Fruit fly (Drosophila melanogaster): ENCODE measurements around the gene m.

The m gene

dm6 chrX:11806867-11807747, 53.0 kb downstream of the m start, which contains the start of gene Hsc70-3 (continued):
- no peak for TF ChIP-seq Ravus (GFP tag; IDR thresholded peaks at IDR 0.05)
- TF ChIP-seq tna (GFP tag; IDR thresholded peaks at IDR 0.05; ENCODE audit: partially characterized antibody), result no peak; the same call in 1 of the 2 replicates
- no peak for TF ChIP-seq CG3847 (GFP tag; IDR thresholded peaks at IDR 0.05)
- TF ChIP-seq Atf6 (GFP tag; IDR thresholded peaks at IDR 0.05), result no peak
- TF ChIP-seq emc (GFP tag; optimal IDR thresholded peaks at IDR 0.05), result no peak
- peak in 1 of 2 experiments; percentile 70 for TF ChIP-seq bsh (GFP tag; optimal IDR thresholded peaks at IDR 0.05)
- peak; percentile 8 for TF ChIP-seq corto (GFP tag; optimal IDR thresholded peaks at IDR 0.05)
- TF ChIP-seq br (optimal IDR thresholded peaks at IDR 0.05), result no peak
- TF ChIP-seq CG6272 (GFP tag; IDR thresholded peaks at IDR 0.05), result no peak
- no peak for TF ChIP-seq tin (GFP tag; optimal IDR thresholded peaks at IDR 0.05)
- peak; percentile 11 for TF ChIP-seq sqz (GFP tag; optimal IDR thresholded peaks at IDR 0.05)
- TF ChIP-seq HLH3B (GFP tag; IDR thresholded peaks at IDR 0.05), result peak; percentile 43; the same call in 1 of the 2 replicates
- no peak for TF ChIP-seq CG12744 (GFP tag; optimal IDR thresholded peaks at IDR 0.05)
- no peak for TF ChIP-seq sisA (GFP tag; IDR thresholded peaks at IDR 0.05)
- TF ChIP-seq Awh (GFP tag; IDR thresholded peaks at IDR 0.05), result peak; percentile 79
- TF ChIP-seq CG13287 (GFP tag; IDR thresholded peaks at IDR 0.05; ENCODE audit: partially characterized antibody), result peak; percentile 85
- no peak for TF ChIP-seq ap (GFP tag; IDR thresholded peaks at IDR 0.05)
- no peak for TF ChIP-seq sima (GFP tag; optimal IDR thresholded peaks at IDR 0.05)
- peak; percentile 7 for TF ChIP-seq Mes4 (GFP tag; optimal IDR thresholded peaks at IDR 0.05)
- TF ChIP-seq CG17328 (GFP tag; IDR thresholded peaks at IDR 0.05), result peak; percentile 58
- TF ChIP-seq ara (GFP tag; IDR thresholded peaks at IDR 0.05), result peak; percentile 58; the same call in 1 of the 2 replicates
- TF ChIP-seq CG17568 (GFP tag; optimal IDR thresholded peaks at IDR 0.05), result peak; percentile 77
- peak; percentile 37 for TF ChIP-seq YL-1 (GFP tag; optimal IDR thresholded peaks at IDR 0.05)
- TF ChIP-seq CG30403 (GFP tag; optimal IDR thresholded peaks at IDR 0.05), result no peak
- no peak for TF ChIP-seq CG2120 (GFP tag; optimal IDR thresholded peaks at IDR 0.05)
- TF ChIP-seq Hr51 (GFP tag; optimal IDR thresholded peaks at IDR 0.05), result peak in 1 of 2 experiments; percentile 55
- no peak for TF ChIP-seq Dip2 (GFP tag; IDR thresholded peaks at IDR 0.05)
- TF ChIP-seq sd (tag; optimal IDR thresholded peaks at IDR 0.05), result peak; percentile 58
- no peak for TF ChIP-seq Ets65A (GFP tag)
- TF ChIP-seq CG7372 (GFP tag; IDR thresholded peaks at IDR 0.05), result no peak
- TF ChIP-seq CG18599 (GFP tag; optimal IDR thresholded peaks at IDR 0.05), result peak; percentile 4
- no peak for TF ChIP-seq sc (optimal IDR thresholded peaks at IDR 0.05)
- peak; percentile 41 for TF ChIP-seq sc (GFP tag; optimal IDR thresholded peaks at IDR 0.05)
- TF ChIP-seq Doc3 (GFP tag; IDR thresholded peaks at IDR 0.05; ENCODE audit: partially characterized antibody), result peak; percentile 78; the same call in 2 of the 3 replicates
- TF ChIP-seq nmo (GFP tag; optimal IDR thresholded peaks at IDR 0.05), result peak; percentile 53
- peak; percentile 12 for TF ChIP-seq CG11723 (GFP tag; optimal IDR thresholded peaks at IDR 0.05)
- TF ChIP-seq abd-A (tag; optimal IDR thresholded peaks at IDR 0.05), result peak; percentile 68
- peak; percentile 46 for TF ChIP-seq CG31365 (tag; optimal IDR thresholded peaks at IDR 0.05)
- peak; percentile 9 for TF ChIP-seq Hand (GFP tag; optimal IDR thresholded peaks at IDR 0.05)
- peak; percentile 77 for TF ChIP-seq CG17359 (tag; optimal IDR thresholded peaks at IDR 0.05)
- 0 out of 4 replicates have a peak, but pooled peaks have one; percentile 74 for TF ChIP-seq chinmo (GFP tag; IDR thresholded peaks at IDR 0.05; ENCODE audit: partially characterized antibody)
- TF ChIP-seq Med (GFP tag), result peak; percentile 89
- TF ChIP-seq tap (tag; optimal IDR thresholded peaks at IDR 0.05), result no peak
- peak; percentile 42 for TF ChIP-seq bab2 (GFP tag; optimal IDR thresholded peaks at IDR 0.05)
- no peak for TF ChIP-seq psq (GFP tag; optimal IDR thresholded peaks at IDR 0.05)
- peak; percentile 49 for TF ChIP-seq CG12071 (GFP tag; optimal IDR thresholded peaks at IDR 0.05)
- TF ChIP-seq D19A (tag; optimal IDR thresholded peaks at IDR 0.05), result no peak
- TF ChIP-seq gro (GFP tag; optimal IDR thresholded peaks at IDR 0.05), result no peak
